Worm (Caenorhabditis elegans) whole organism, early embryonic: ENCODE measurements around the gene idhb-1.

ENCODE experiments used
- B0310.2 ChIP-seq: sonication (generic microtip); optimal IDR thresholded peaks from 2 replicates; lab custom pipeline; 2016; ENCODE audit warnings: mild to moderate bottlenecking, missing genetic modification characterization, missing compliant biosample characterization
- F13C5.2 ChIP-seq: sonication (generic microtip); optimal IDR thresholded peaks from 2 replicates; lab custom pipeline; 2017; ENCODE audit warnings: mild to moderate bottlenecking, missing genetic modification characterization, inconsistent platforms, missing compliant biosample characterization
- aly-1 ChIP-seq: sonication (generic microtip); optimal IDR thresholded peaks from 2 replicates; lab custom pipeline; 2016; ENCODE audit warnings: missing genetic modification characterization, missing compliant biosample characterization
- ama-1 ChIP-seq: fragments of 150-350 bp; optimal IDR thresholded peaks from 2 replicates; lab custom pipeline; 2014
- ceh-13 ChIP-seq: fragments of 200-800 bp; sonication (Bioruptor generic); optimal IDR thresholded peaks from 2 replicates; lab custom pipeline; 2018; ENCODE audit warnings: mild to moderate bottlenecking, missing genetic modification characterization, missing compliant biosample characterization
- ceh-36 ChIP-seq: sonication (generic microtip); optimal IDR thresholded peaks from 2 replicates; lab custom pipeline; 2016; ENCODE audit warnings: missing genetic modification characterization, inconsistent platforms, missing compliant biosample characterization
- ets-7 ChIP-seq: sonication (generic microtip); optimal IDR thresholded peaks from 2 replicates; lab custom pipeline; 2016; ENCODE audit warnings: missing genotype, missing genetic modification characterization, missing compliant biosample characterization
- flt-1 ChIP-seq: fragments of 200-800 bp; sonication (Bioruptor generic); IDR thresholded peaks from 2 replicates; pipeline ENCODE4 v1.3.6; 2022; ENCODE audit warnings: missing genetic modification characterization, missing compliant biosample characterization
- hmbx-1 ChIP-seq: sonication (generic microtip); optimal IDR thresholded peaks from 2 replicates; lab custom pipeline; 2016; ENCODE audit warnings: mild to moderate bottlenecking, missing genetic modification characterization, missing compliant biosample characterization
- hmg-4 ChIP-seq: fragments of 200-800 bp; sonication (Bioruptor generic); optimal IDR thresholded peaks from 2 replicates; lab custom pipeline; 2018; ENCODE audit warnings: mild to moderate bottlenecking, missing genetic modification characterization, missing compliant biosample characterization
- hnd-1 ChIP-seq: sonication (generic microtip); optimal IDR thresholded peaks from 2 replicates; lab custom pipeline; 2016; ENCODE audit warnings: missing genetic modification characterization, missing compliant biosample characterization
- pes-1 ChIP-seq: fragments of 200-800 bp; sonication (Bioruptor generic); IDR thresholded peaks from 2 replicates; pipeline ENCODE4 v1.3.6; 2022; ENCODE audit warnings: missing genetic modification reagents, missing genetic modification characterization, missing compliant biosample characterization
- scrt-1 ChIP-seq: fragments of 200-800 bp; sonication (Bioruptor generic); IDR thresholded peaks from 2 replicates; pipeline ENCODE4 v1.3.6; 2022; ENCODE audit warnings: missing genetic modification characterization, missing compliant biosample characterization
- sea-1 ChIP-seq: fragments of 200-800 bp; sonication (Bioruptor generic); conservative IDR thresholded peaks from 2 replicates; pipeline ENCODE4 v1.3.6; 2022; ENCODE audit warnings: missing genetic modification characterization, missing compliant biosample characterization
- tbx-11 ChIP-seq: fragments of 200-800 bp; sonication (Bioruptor generic); IDR thresholded peaks from 2 replicates; pipeline ENCODE4 v1.3.6; 2022; ENCODE audit warnings: missing genetic modification characterization, missing compliant biosample characterization
- tbx-37 ChIP-seq: fragments of 200-800 bp; sonication (Bioruptor generic); conservative IDR thresholded peaks from 2 replicates; pipeline ENCODE4 v1.3.6; 2022; ENCODE audit warnings: missing genetic modification reagents, missing genetic modification characterization, missing compliant biosample characterization
- tra-4 ChIP-seq: sonication (generic microtip); optimal IDR thresholded peaks from 2 replicates; lab custom pipeline; 2017; ENCODE audit warnings: missing genetic modification characterization, missing compliant biosample characterization

Gene idhb-1

DNA sequence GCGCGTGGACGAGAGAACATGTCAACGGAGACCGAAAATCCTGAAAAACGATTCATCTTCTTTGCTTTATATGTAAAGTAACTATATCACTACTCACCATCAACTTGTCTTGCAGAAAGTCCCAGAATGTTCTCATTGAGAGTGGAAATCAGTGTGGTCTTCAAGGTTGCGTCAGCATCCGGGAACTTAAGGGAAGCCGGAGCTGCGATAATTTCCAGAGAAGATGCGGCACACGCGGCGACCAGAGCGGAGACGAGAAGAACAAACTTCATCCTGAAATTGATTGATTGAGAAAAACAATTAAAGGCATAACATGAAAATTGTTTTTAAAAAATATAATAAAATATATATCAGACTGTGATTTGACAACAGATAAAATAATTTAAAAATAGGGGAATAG is 9.6 kb downstream of the idhb-1 start, which contains the start of gene vha-20:
Gene vha-20 (minus strand): TSS at position 273 of the 400 bp plus-strand sequence.
- TF ChIP-seq F13C5.2 (tag; lab: Kevin White, UChicago), result no peak
- TF ChIP-seq hmg-4 (GFP tag; lab: Kevin White, UChicago), result no peak
- no peak for TF ChIP-seq hmbx-1 (tag; lab: Kevin White, UChicago)
- TF ChIP-seq B0310.2 (tag; lab: Kevin White, UChicago), result no peak
- no peak for TF ChIP-seq flt-1 (GFP tag; lab: Robert Waterston, UW)

DNA sequence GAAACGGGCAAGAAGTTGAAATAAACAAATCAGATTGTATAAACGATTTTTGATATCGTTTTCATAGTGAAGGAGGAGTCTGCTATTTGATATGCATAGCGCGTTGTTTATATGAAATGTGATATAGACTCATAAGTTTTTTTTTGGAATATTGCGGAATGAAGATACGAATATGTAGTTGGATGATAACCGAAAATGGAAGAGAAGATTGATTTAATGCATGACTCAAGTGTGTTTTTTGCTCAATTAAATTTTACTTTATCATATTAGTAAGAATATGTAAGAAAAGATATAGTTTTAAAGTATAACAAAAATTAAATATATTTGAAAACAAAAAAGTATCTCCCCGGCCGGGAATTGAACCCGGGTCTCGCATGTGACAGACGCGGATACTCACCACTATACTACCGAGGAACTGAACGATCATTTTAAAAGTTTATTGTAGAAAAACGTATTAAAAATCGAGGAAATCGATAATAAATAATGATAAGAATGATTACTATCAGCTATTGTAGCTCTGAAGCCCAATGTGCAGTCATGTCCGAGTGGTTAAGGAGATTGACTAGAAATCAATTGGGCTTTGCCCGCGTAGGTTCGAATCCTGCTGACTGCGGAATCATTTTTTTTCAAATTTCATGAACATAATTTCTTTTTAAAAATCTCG is 12.0 kb downstream of the idhb-1 start, which contains the start of gene lgc-25:
Gene lgc-25 (minus strand): TSS at position 51 of the 664 bp plus-strand sequence.
- TF ChIP-seq hnd-1 (tag; lab: Kevin White, UChicago) (no peak), flt-1 (GFP tag; lab: Robert Waterston, UW) (no peak), ets-7 (tag; lab: Kevin White, UChicago) (no peak), pes-1 (GFP tag; lab: Robert Waterston, UW) (no peak), sea-1 (GFP tag; lab: Robert Waterston, UW) (no peak), tbx-37 (GFP tag; lab: Robert Waterston, UW) (no peak), aly-1 (no peak), hmbx-1 (tag; lab: Kevin White, UChicago) (no peak), B0310.2 (tag; lab: Kevin White, UChicago) (no peak), scrt-1 (GFP tag; lab: Robert Waterston, UW) (no peak), ama-1 (lab: Kevin White, UChicago) (no peak)

DNA sequence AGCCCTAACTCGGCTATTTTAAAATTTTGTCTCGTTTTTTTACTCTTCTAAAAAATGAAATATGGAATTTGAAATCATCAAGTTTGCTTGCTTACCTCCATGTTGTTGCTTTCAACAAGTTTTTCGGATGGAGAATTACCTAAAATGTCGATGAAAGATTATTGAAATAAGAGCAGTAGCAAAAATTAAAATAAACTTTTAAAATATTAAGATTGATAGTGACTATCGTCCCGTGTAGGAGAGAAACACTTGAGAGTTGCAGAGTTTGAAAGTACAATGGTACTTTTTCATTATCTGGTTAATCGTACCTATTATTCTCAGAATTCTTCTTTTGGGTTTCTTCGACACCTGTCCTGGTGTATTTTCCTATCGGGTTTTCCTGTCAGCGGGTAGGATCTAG is 16.9 kb downstream of the idhb-1 start, which contains the start of gene ceh-90:
Gene ceh-90 (minus strand): TSS at position 101 of the 400 bp plus-strand sequence.
- no peak for TF ChIP-seq ama-1 (lab: Kevin White, UChicago)
- no peak for TF ChIP-seq hmbx-1 (tag; lab: Kevin White, UChicago)
- TF ChIP-seq B0310.2 (tag; lab: Kevin White, UChicago), result no peak
- no peak for TF ChIP-seq ceh-36 (tag; lab: Kevin White, UChicago)
- no peak for TF ChIP-seq scrt-1 (GFP tag; lab: Robert Waterston, UW)
- no peak for TF ChIP-seq tra-4 (tag; lab: Kevin White, UChicago)
- no peak for TF ChIP-seq F13C5.2 (tag; lab: Kevin White, UChicago)
- no peak for TF ChIP-seq pes-1 (GFP tag; lab: Robert Waterston, UW)
- no peak for TF ChIP-seq tbx-37 (GFP tag; lab: Robert Waterston, UW)
- no peak for TF ChIP-seq hnd-1 (tag; lab: Kevin White, UChicago)
- TF ChIP-seq tbx-11 (GFP tag; lab: Robert Waterston, UW), result no peak

DNA sequence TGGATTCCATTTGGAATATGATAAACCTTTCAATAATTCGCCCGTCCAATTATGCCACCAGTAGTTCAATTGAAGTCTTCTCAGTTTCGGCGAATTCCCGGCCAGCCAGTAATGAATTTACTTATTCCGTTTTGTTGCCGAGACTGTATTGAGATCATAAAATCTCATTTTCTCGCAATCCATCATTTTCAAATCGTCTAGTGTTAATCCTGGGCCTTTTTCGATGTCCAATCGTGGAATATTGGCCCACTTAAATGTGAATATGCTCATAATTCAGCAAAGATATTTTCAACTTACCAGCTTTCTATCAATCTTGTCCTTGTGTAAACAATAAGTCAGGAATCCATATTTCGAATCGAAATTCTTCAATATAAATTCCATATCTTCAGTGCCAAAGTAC is 21.2 kb downstream of the idhb-1 start:
- TF ChIP-seq tbx-37 (GFP tag; lab: Robert Waterston, UW) (no peak), F13C5.2 (tag; lab: Kevin White, UChicago) (no peak), hnd-1 (tag; lab: Kevin White, UChicago) (no peak)

DNA sequence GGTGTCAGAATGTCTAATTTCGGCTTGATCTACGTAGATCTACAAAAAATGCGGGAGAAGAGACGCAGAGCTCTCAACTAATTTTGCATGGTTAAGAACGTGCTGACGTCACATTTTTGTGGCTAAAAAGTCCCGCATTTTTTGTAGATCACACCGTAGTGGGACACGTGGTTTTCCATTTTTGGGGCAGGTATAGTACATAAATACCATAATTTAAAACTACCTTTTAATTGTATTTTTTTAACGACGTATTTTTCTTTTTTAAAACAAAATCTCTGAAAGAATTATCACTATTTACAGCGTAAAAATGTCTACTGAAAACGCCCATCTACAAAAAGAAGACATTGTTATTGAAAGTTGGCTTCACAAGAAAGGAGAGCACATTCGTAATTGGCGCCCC is 26.5 kb downstream of the idhb-1 start, which contains the start of gene akt-2:
Gene akt-2 (plus strand): TSS at position 301 of the 400 bp plus-strand sequence.
- TF ChIP-seq tra-4 (tag; lab: Kevin White, UChicago), result no peak
- TF ChIP-seq pes-1 (GFP tag; lab: Robert Waterston, UW), result no peak
- TF ChIP-seq F13C5.2 (tag; lab: Kevin White, UChicago), result no peak
- no peak for TF ChIP-seq sea-1 (GFP tag; lab: Robert Waterston, UW)
- TF ChIP-seq tbx-11 (GFP tag; lab: Robert Waterston, UW), result no peak
- TF ChIP-seq tbx-37 (GFP tag; lab: Robert Waterston, UW), result no peak
- TF ChIP-seq ama-1 (lab: Kevin White, UChicago), result no peak
- TF ChIP-seq hmbx-1 (tag; lab: Kevin White, UChicago), result no peak
- no peak for TF ChIP-seq hmg-4 (GFP tag; lab: Kevin White, UChicago)
- TF ChIP-seq ets-7 (tag; lab: Kevin White, UChicago), result no peak
- TF ChIP-seq hnd-1 (tag; lab: Kevin White, UChicago), result no peak
- TF ChIP-seq B0310.2 (tag; lab: Kevin White, UChicago), result no peak
- no peak for TF ChIP-seq ceh-36 (tag; lab: Kevin White, UChicago)
- TF ChIP-seq scrt-1 (GFP tag; lab: Robert Waterston, UW), result no peak
- no peak for TF ChIP-seq flt-1 (GFP tag; lab: Robert Waterston, UW)
- TF ChIP-seq ceh-13 (GFP tag; lab: Kevin White, UChicago), result no peak
- no peak for TF ChIP-seq aly-1

DNA sequence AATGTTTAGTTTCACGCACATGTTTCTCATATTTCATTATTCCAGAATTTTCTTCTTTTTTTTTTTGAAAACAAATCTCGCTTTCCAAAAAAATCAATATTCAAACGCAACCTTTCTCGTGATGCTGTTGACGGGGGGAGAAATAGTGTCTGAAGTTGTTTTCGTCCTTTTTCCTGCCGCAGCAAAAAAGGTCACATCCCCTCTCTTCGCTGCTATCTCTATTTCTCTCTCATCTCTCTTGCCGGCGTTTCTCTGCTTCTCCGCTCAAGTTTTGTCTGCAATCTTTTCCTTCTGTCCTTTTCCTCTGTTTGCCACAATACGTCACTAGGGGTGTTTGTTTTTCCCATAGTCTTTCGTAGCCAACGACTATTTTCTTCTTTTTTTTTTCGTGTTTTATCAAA is 27.1 kb downstream of the idhb-1 start:
- no peak for TF ChIP-seq scrt-1 (GFP tag; lab: Robert Waterston, UW)
- TF ChIP-seq sea-1 (GFP tag; lab: Robert Waterston, UW), result no peak

DNA sequence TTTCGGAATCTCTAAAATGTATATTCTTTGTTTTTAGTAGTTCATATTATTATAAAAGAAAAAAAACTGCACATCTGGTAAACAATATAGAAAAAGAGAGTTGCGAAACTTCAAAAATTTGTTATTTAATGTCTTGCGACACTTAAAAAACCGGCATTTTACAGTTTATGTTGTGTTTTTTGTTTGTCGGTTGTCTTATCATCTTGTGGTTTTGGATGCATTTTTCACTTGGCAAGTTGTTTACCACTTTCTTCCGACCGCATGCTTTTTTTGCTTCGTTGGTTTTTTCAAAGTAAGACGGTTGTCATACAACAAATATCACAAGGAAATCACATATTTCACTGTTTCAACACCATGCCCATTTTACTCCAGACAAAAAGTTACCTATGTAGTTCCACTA is 28.2 kb downstream of the idhb-1 start:
- no peak for TF ChIP-seq tbx-11 (GFP tag; lab: Robert Waterston, UW)
- no peak for TF ChIP-seq F13C5.2 (tag; lab: Kevin White, UChicago)
- no peak for TF ChIP-seq pes-1 (GFP tag; lab: Robert Waterston, UW)
- no peak for TF ChIP-seq hmg-4 (GFP tag; lab: Kevin White, UChicago)
- no peak for TF ChIP-seq sea-1 (GFP tag; lab: Robert Waterston, UW)
- no peak for TF ChIP-seq aly-1
- TF ChIP-seq hmbx-1 (tag; lab: Kevin White, UChicago), result no peak
- no peak for TF ChIP-seq ceh-13 (GFP tag; lab: Kevin White, UChicago)
- no peak for TF ChIP-seq tbx-37 (GFP tag; lab: Robert Waterston, UW)
- no peak for TF ChIP-seq ama-1 (lab: Kevin White, UChicago)
- no peak for TF ChIP-seq tra-4 (tag; lab: Kevin White, UChicago)
- TF ChIP-seq hnd-1 (tag; lab: Kevin White, UChicago), result no peak
- TF ChIP-seq ets-7 (tag; lab: Kevin White, UChicago), result no peak
- TF ChIP-seq B0310.2 (tag; lab: Kevin White, UChicago), result no peak
- TF ChIP-seq ceh-36 (tag; lab: Kevin White, UChicago), result no peak
- no peak for TF ChIP-seq scrt-1 (GFP tag; lab: Robert Waterston, UW)
